Fruit fly (Drosophila melanogaster) S2 (cell line): ENCODE data around the gene clumsy.
A peak's percentile ranks its signal among the peaks of the same experiment; 100 is the strongest.

Experiments used
- CG8478 ChIP-seq: fragments of >200 bp; optimal IDR thresholded peaks from 2 replicates; lab custom pipeline; 2018
- CTCF ChIP-seq, 2 experiments: fragments of >200 bp; optimal IDR thresholded peaks; 2 replicates each; lab custom pipeline; 2018

- no peak for TF ChIP-seq CG8478 (lab: Kevin White, UChicago)
- TF ChIP-seq CTCF (optimal IDR thresholded peaks at IDR 0.05; lab: Kevin White, UChicago), result peak; percentile 9 to 37
Observed at dm6 chr2L:21250519-21251336, 44.4 kb downstream of the clumsy start.
